Fruit fly (Drosophila melanogaster): ENCODE data around the gene Nmdar1.

The Nmdar1 gene

DNA sequence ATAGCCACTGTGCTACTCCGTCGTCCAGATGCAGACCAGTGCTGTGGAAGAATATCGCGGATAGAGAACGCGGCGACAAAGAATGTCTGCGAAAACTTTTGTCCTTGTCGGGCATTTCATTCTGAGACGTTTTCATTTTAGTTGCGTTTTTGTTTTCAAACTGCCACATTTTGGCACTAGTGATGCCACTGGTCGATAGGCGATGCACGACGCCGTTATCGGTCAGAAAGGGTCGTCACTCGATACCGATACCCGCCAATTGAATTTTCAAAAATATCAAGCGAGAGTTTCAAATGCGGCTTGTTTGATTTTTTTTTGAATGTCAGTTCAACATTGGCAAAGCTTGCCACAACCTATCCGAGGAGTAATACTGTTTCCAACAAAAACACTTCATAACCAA, 27.3 kb upstream of the Nmdar1 start:
- TF ChIP-seq D1 (tag; optimal IDR thresholded peaks at IDR 0.05) (no peak), CG8159 (tag; optimal IDR thresholded peaks at IDR 0.05) (no peak), CG17806 (tag; optimal IDR thresholded peaks at IDR 0.05) (no peak), Ets98B (GFP tag; IDR thresholded peaks at IDR 0.05) (no peak), rn (GFP tag; IDR thresholded peaks at IDR 0.05) (no peak), CG9948 (tag; optimal IDR thresholded peaks at IDR 0.05) (no peak), Snoo (tag; optimal IDR thresholded peaks at IDR 0.05) (no peak), Pif1A (GFP tag; optimal IDR thresholded peaks at IDR 0.05) (no peak), fd96Ca (GFP tag; IDR thresholded peaks at IDR 0.05) (no peak), CG10348 (GFP tag; IDR thresholded peaks at IDR 0.05) (no peak), CG14655 (GFP tag; optimal IDR thresholded peaks at IDR 0.05) (no peak), CG32121 (GFP tag; IDR thresholded peaks at IDR 0.05) (no peak), CG8301 (tag; optimal IDR thresholded peaks at IDR 0.05) (no peak), Pif1B (GFP tag; optimal IDR thresholded peaks at IDR 0.05) (no peak), EcR (GFP tag; optimal IDR thresholded peaks at IDR 0.05) (no peak), gl (tag; optimal IDR thresholded peaks at IDR 0.05) (no peak), CG15710 (tag; optimal IDR thresholded peaks at IDR 0.05) (no peak), CG12605 (GFP tag; IDR thresholded peaks at IDR 0.05) (no peak)

DNA sequence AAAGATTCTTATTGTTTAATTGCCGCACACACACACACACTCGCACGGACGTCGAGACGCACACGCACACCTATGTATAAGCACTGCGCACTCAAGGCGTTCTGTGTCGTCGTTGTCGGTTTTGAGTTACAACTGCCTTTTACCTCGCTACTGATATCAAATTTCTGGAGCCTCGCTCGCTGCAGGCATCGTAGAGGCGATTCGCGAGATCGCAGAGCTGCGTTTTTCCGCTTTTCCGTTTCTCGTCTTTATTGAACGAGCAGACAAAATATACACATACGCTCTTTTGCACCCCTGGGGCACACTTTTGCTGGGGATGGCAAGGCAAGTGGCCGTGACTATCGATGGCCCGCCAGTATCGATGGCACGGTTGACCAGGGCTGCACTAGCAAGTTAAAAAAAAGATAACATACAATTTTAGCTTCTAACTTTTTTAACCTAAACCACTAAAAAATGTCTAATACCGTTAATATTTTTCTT, 24.4 kb upstream of the Nmdar1 start, which contains the start of gene CG2519:
Gene CG2519 (minus strand): TSS at position 312 of the 480 bp plus-strand sequence.
- TF ChIP-seq Pif1A (GFP tag; optimal IDR thresholded peaks at IDR 0.05): no peak
- no peak for TF ChIP-seq CG32121 (GFP tag; IDR thresholded peaks at IDR 0.05)
- TF ChIP-seq CG34367 (tag; optimal IDR thresholded peaks at IDR 0.05): no peak
- no peak for TF ChIP-seq Snoo (tag; optimal IDR thresholded peaks at IDR 0.05)
- peak; percentile 42; the same call in 1 of the 2 replicates for TF ChIP-seq CG12605 (GFP tag; IDR thresholded peaks at IDR 0.05)
- peak; percentile 48; the same call in 2 of the 3 replicates for TF ChIP-seq CG4496 (GFP tag; IDR thresholded peaks at IDR 0.05)
- 0 out of 2 replicates have a peak, but pooled peaks have one; percentile 29 for TF ChIP-seq rn (GFP tag; IDR thresholded peaks at IDR 0.05)

DNA sequence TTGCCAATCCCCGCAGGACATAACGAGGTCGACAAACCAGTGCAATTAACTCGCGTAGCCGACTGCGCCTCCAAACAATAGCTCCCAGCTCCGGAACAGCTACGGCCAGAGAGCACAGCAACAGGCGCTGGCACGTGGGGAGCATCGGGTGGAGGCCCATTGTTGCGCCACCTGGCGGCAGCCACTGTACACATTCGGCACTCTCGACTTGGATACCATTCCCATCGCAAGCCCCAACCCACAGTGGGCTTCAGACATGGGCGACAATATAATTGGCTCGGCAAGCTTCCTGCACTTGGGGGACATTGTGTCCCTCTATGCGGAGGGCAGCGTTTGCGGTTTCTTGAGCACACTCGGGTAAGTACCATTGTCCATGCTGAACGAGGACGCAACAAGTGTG, 4.4 kb upstream of the Nmdar1 start:
- TF ChIP-seq CG12605 (GFP tag; IDR thresholded peaks at IDR 0.05): no peak
- no peak for TF ChIP-seq CG13204 (GFP tag; optimal IDR thresholded peaks at IDR 0.05)
- TF ChIP-seq CG32121 (GFP tag; IDR thresholded peaks at IDR 0.05): no peak
- TF ChIP-seq CG10348 (GFP tag; IDR thresholded peaks at IDR 0.05): no peak
- no peak for TF ChIP-seq CG8159 (tag; optimal IDR thresholded peaks at IDR 0.05)
- no peak for TF ChIP-seq CG8301 (tag; optimal IDR thresholded peaks at IDR 0.05)
- TF ChIP-seq CG15710 (tag; optimal IDR thresholded peaks at IDR 0.05): no peak

DNA sequence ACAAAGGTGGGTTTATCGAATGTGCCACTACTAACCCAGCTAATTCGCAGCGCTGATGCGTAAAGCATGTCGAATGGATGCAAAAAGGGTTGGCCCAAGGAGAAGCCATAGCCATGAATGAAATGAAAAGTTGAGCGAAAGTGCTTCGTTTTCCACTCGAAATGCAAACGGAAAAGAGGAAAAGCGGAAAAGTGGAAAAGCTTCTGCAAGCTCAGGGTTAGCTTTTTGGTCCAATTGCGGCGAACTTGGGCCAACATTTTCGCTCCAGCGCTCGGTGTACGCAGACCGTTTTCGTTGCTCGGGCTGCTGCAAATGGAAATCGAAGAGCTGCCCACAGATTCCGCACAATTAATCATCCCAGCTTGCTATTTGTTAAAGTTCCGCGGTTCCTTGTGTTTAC, 1.7 kb upstream of the Nmdar1 start:
- TF ChIP-seq CG32121 (GFP tag; IDR thresholded peaks at IDR 0.05) (no peak), CG9948 (tag; optimal IDR thresholded peaks at IDR 0.05) (no peak), CG12605 (GFP tag; IDR thresholded peaks at IDR 0.05) (no peak), Snoo (tag; optimal IDR thresholded peaks at IDR 0.05) (no peak), CG15710 (tag; optimal IDR thresholded peaks at IDR 0.05) (no peak), Ets98B (GFP tag; IDR thresholded peaks at IDR 0.05) (0 out of 2 replicates have a peak, but pooled peaks have one; percentile 15), Pif1B (GFP tag; optimal IDR thresholded peaks at IDR 0.05) (no peak), Pif1A (GFP tag; optimal IDR thresholded peaks at IDR 0.05) (no peak), CG17806 (tag; optimal IDR thresholded peaks at IDR 0.05) (no peak), fd96Ca (GFP tag; IDR thresholded peaks at IDR 0.05) (no peak), rn (GFP tag; IDR thresholded peaks at IDR 0.05) (no peak), CG4496 (GFP tag; IDR thresholded peaks at IDR 0.05) (0 out of 3 replicates have a peak, but pooled peaks have one; percentile 30), CG8159 (tag; optimal IDR thresholded peaks at IDR 0.05) (no peak)

DNA sequence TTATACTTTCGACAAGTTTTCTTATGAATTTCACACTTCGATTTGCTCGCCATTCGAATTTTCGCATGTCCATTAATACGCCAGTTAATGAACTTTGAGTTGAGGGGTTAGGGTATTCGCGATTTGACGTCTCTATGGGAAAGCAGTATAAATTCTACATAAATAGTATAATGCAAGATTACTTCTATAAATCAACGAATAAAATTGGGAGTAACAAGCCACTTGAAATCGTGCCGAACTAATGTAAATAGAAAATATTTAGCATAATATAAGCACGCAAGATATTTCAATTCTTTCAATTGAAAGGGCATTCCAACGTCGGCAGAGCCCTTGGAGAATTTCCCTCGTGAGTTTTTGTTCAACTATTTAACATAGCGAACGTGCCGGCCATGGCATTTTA, 2.6 kb downstream of the Nmdar1 start:
- TF ChIP-seq CG9948 (tag; optimal IDR thresholded peaks at IDR 0.05) (no peak), CG4496 (GFP tag; IDR thresholded peaks at IDR 0.05) (0 out of 3 replicates have a peak, but pooled peaks have one; percentile 20)

DNA sequence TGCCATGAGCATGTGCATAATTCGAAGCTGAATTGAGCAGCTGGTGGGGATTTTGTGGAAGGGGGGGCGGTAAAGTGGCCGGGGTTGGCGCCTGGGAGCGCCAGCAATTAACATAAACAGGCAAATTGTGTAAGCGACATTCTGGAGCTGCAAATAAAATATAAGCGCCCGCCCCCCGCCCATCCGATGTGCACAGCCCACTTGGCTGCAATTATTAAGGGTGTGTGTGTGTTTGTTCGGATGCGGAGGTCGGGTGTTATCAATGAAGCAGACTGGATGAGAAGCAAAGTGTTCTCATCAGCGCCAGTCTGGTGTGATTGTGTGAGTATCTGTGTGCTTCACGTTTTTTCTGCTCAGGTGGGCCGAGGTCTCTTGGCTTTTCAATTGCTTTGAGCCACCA, 3.3 kb downstream of the Nmdar1 start:
- TF ChIP-seq Ets98B (GFP tag; IDR thresholded peaks at IDR 0.05) (no peak), CG13204 (GFP tag; optimal IDR thresholded peaks at IDR 0.05) (peak; percentile 51), CG8159 (tag; optimal IDR thresholded peaks at IDR 0.05) (no peak)

DNA sequence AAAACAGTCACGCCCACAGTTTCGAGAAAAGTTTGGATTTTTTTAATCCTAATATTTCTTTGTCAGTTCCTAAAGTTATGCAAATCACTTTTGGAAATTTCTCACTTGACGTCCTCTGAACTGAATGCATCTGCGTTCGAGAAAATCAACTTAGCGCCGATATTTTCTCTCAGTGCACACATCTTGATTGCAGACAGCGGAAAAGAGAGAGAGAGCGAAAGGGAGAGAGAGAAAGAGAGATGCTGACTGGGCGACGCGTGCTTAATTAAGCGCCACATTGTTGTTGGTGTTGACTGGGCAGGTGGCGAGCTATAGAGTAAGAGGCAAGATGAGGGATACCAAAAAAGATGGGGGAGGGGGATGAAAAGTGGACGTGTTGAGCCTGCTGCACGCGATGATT, 4.5 kb downstream of the Nmdar1 start:
- TF ChIP-seq CG32121 (GFP tag; IDR thresholded peaks at IDR 0.05): peak; percentile 57; the same call in 1 of the 2 replicates
- no peak for TF ChIP-seq rn (GFP tag; IDR thresholded peaks at IDR 0.05)
- no peak for TF ChIP-seq CG10348 (GFP tag; IDR thresholded peaks at IDR 0.05)
- TF ChIP-seq EcR (GFP tag; optimal IDR thresholded peaks at IDR 0.05): no peak
- TF ChIP-seq fd96Ca (GFP tag; IDR thresholded peaks at IDR 0.05): peak; percentile 71; the same call in 2 of the 3 replicates
- peak; percentile 72 for TF ChIP-seq Ets98B (GFP tag; IDR thresholded peaks at IDR 0.05)
- TF ChIP-seq Pif1A (GFP tag; optimal IDR thresholded peaks at IDR 0.05): peak; percentile 73
- TF ChIP-seq CG8301 (tag; optimal IDR thresholded peaks at IDR 0.05): peak; percentile 61
- TF ChIP-seq CG12605 (GFP tag; IDR thresholded peaks at IDR 0.05): no peak
- peak; percentile 65 for TF ChIP-seq CG8159 (tag; optimal IDR thresholded peaks at IDR 0.05)
- TF ChIP-seq CG9948 (tag; optimal IDR thresholded peaks at IDR 0.05): peak; percentile 58
- TF ChIP-seq CG17806 (tag; optimal IDR thresholded peaks at IDR 0.05): peak; percentile 60
- TF ChIP-seq D1 (tag; optimal IDR thresholded peaks at IDR 0.05): peak; percentile 1
- peak; percentile 10 for TF ChIP-seq gl (tag; optimal IDR thresholded peaks at IDR 0.05)
- peak; percentile 34 for TF ChIP-seq CG34367 (tag; optimal IDR thresholded peaks at IDR 0.05)
- peak; percentile 61 for TF ChIP-seq Pif1B (GFP tag; optimal IDR thresholded peaks at IDR 0.05)
- peak; percentile 47 for TF ChIP-seq CG13204 (GFP tag; optimal IDR thresholded peaks at IDR 0.05)
- peak; percentile 64; the same call in 1 of the 3 replicates for TF ChIP-seq CG4496 (GFP tag; IDR thresholded peaks at IDR 0.05)
- peak; percentile 74 for TF ChIP-seq CG14655 (GFP tag; optimal IDR thresholded peaks at IDR 0.05)
- peak; percentile 75 for TF ChIP-seq Snoo (tag; optimal IDR thresholded peaks at IDR 0.05)
- TF ChIP-seq CG15710 (tag; optimal IDR thresholded peaks at IDR 0.05): peak; percentile 52

Data from whole organism, pupa.